Worm (Caenorhabditis elegans) whole organism, L1 larva: ENCODE results near the gene mdt-21.
A peak's percentile ranks its signal among the peaks of the same experiment; 100 is the strongest.

Experiments
- aly-2 ChIP-seq: fragments of 150-350 bp; optimal IDR thresholded peaks from 2 replicates; lab custom pipeline; 2014; ENCODE audit warnings: missing biosample characterization, missing genetic modification characterization
- efl-1 ChIP-seq, 4 experiments: fragments of 150-350 bp; optimal IDR thresholded peaks in 3 of 4; peaks in 1 of 4; 1 replicate in 1 of 4; 2 replicates in 3 of 4; lab custom pipeline; 2014; ENCODE audit warnings: missing biosample characterization in 2 of 4, missing genetic modification characterization in 2 of 4, missing genetic modification reagents in 2 of 4
- egl-27 ChIP-seq, 2 experiments: fragments of 150-350 bp in 1 of 2; sonication (generic microtip); optimal IDR thresholded peaks; 3 replicates each; lab custom pipeline; 2017 to 2018; ENCODE audit warnings: missing biosample characterization in 2 of 2, missing genetic modification characterization in 2 of 2, missing genetic modification reagents in 2 of 2
- fkh-10 ChIP-seq: sonication (generic microtip); optimal IDR thresholded peaks from 2 replicates; lab custom pipeline; 2017; ENCODE audit warnings: missing biosample characterization, missing genetic modification reagents, missing genetic modification characterization
- lsy-2 ChIP-seq, 2 experiments: fragments of 150-350 bp; optimal IDR thresholded peaks; 2 replicates each; lab custom pipeline; 2014; ENCODE audit warnings: missing biosample characterization in 2 of 2, missing genetic modification characterization in 2 of 2
- mdl-1 ChIP-seq, 2 experiments: fragments of 150-350 bp; optimal IDR thresholded peaks; 2 replicates each; lab custom pipeline; 2014 to 2017; ENCODE audit warnings: missing biosample characterization in 2 of 2, missing genetic modification characterization in 2 of 2, inconsistent platforms in 1 of 2
- mep-1 ChIP-seq: fragments of 150-350 bp; optimal IDR thresholded peaks from 2 replicates; lab custom pipeline; 2014; ENCODE audit warnings: missing biosample characterization, missing genetic modification characterization
- nhr-20 ChIP-seq: sonication (generic microtip); optimal IDR thresholded peaks from 2 replicates; lab custom pipeline; 2016; ENCODE audit warnings: mild to moderate bottlenecking, missing genetic modification characterization, missing compliant biosample characterization
- nhr-237 ChIP-seq: fragments of 150-350 bp; optimal IDR thresholded peaks from 2 replicates; lab custom pipeline; 2014; ENCODE audit warnings: missing biosample characterization, missing genetic modification characterization
- nhr-84 ChIP-seq: sonication (generic microtip); optimal IDR thresholded peaks from 2 replicates; lab custom pipeline; 2017; ENCODE audit warnings: missing biosample characterization, missing genetic modification characterization
- pag-3 ChIP-seq: sonication (generic microtip); optimal IDR thresholded peaks from 2 replicates; lab custom pipeline; 2017; ENCODE audit warnings: missing genetic modification characterization, mild to moderate bottlenecking, missing compliant biosample characterization, antibody characterized with exemption, borderline replicate concordance; ENCODE audit not compliant: insufficient read depth
- tbx-2 ChIP-seq: sonication (generic microtip); optimal IDR thresholded peaks from 2 replicates; lab custom pipeline; 2016; ENCODE audit warnings: missing genetic modification characterization, missing compliant biosample characterization
- unc-130 ChIP-seq: fragments of 150-350 bp; optimal IDR thresholded peaks from 2 replicates; lab custom pipeline; 2017; ENCODE audit warnings: missing biosample characterization, missing genetic modification characterization, inconsistent platforms
- zag-1 ChIP-seq: fragments of 150-350 bp; optimal IDR thresholded peaks from 2 replicates; lab custom pipeline; 2014; ENCODE audit warnings: missing biosample characterization, missing genetic modification characterization

DNA sequence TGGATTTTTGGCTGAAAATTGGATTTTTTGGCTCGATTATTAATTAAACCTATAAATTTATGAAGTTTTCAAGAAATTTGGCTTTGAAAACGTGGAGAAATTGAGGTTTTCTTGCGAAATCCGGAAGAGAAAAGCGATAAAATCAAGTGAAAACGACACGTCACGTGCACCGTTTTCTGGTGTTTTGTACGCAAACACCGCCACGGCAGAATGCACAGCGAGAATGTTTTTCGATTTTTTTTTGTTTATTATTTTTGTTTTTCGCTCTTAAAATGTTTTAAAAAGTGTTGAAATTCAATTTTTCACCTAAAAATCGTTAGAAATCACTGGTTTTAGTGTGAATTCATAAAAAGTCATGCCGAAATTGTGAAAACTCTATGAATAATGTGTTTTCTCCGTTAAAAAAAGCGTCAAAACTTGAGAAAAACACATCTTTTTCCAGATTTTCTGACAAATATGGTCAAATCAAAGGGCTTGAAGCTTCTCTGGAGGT, 2.9 kb upstream of the mdt-21 start, which contains the start of gene immp-1:
- TF ChIP-seq nhr-20 (tag; lab: Kevin White, UChicago): no peak
- peak; percentile 58 for TF ChIP-seq unc-130 (tag; lab: Kevin White, UChicago)
- TF ChIP-seq egl-27 (tag; optimal IDR thresholded peaks at IDR 0.05; lab: Kevin White, UChicago): no peak
- TF ChIP-seq nhr-237 (tag; lab: Kevin White, UChicago): no peak
- no peak for TF ChIP-seq fkh-10
- peak; percentile 57 to 70 for TF ChIP-seq efl-1 (optimal IDR thresholded peaks at IDR 0.05; lab: Kevin White, UChicago)
- peak; percentile 68 to 94 for TF ChIP-seq efl-1 (GFP tag; optimal IDR thresholded peaks at IDR 0.05 in 1 of 2; lab: Kevin White, UChicago)
- peak; percentile 63 to 67 for TF ChIP-seq lsy-2 (tag; optimal IDR thresholded peaks at IDR 0.05; lab: Kevin White, UChicago)
- peak; percentile 79 for TF ChIP-seq mep-1 (tag; lab: Kevin White, UChicago)
- TF ChIP-seq nhr-84 (tag; lab: Kevin White, UChicago): no peak
- no peak for TF ChIP-seq aly-2 (tag; lab: Kevin White, UChicago)
- TF ChIP-seq zag-1 (tag; lab: Kevin White, UChicago): no peak
- TF ChIP-seq tbx-2: peak; percentile 19
- TF ChIP-seq mdl-1 (tag; optimal IDR thresholded peaks at IDR 0.05; lab: Kevin White, UChicago): peak in 1 of 2 experiments; percentile 34
- TF ChIP-seq pag-3: no peak
